Worm (Caenorhabditis elegans) whole organism, L3 larva: Measurements from ENCODE around the gene Y71H2B.11.

Experiments
- ceh-82 ChIP-seq: fragments of 150-350 bp; optimal IDR thresholded peaks from 2 replicates; lab custom pipeline; 2014; ENCODE audit warnings: missing biosample characterization, missing genetic modification characterization
- egl-27 ChIP-seq: sonication (generic microtip); optimal IDR thresholded peaks from 4 replicates; lab custom pipeline; 2017; ENCODE audit warnings: missing biosample characterization, missing genetic modification reagents, missing genetic modification characterization
- fkh-10 ChIP-seq: sonication (generic microtip); optimal IDR thresholded peaks from 2 replicates; lab custom pipeline; 2017; ENCODE audit warnings: missing biosample characterization, missing genetic modification reagents, missing genetic modification characterization
- lin-15B ChIP-seq: fragments of 150-350 bp; optimal IDR thresholded peaks from 2 replicates; lab custom pipeline; 2014; ENCODE audit warnings: missing biosample characterization, missing genetic modification characterization
- lin-39 ChIP-seq: fragments of 150-350 bp; optimal IDR thresholded peaks from 2 replicates; lab custom pipeline; 2018; ENCODE audit warnings: missing biosample characterization, missing genetic modification reagents, missing genetic modification characterization
- nfya-1 ChIP-seq: sonication (generic microtip); optimal IDR thresholded peaks from 2 replicates; lab custom pipeline; 2017; ENCODE audit warnings: missing genetic modification characterization, mild to moderate bottlenecking, missing compliant biosample characterization, antibody characterized with exemption, moderate library complexity; ENCODE audit not compliant: insufficient read depth
- nhr-11 ChIP-seq: fragments of 150-350 bp; optimal IDR thresholded peaks from 2 replicates; lab custom pipeline; 2014; ENCODE audit warnings: missing biosample characterization, missing genetic modification characterization
- nhr-12 ChIP-seq: fragments of 150-350 bp; optimal IDR thresholded peaks from 2 replicates; lab custom pipeline; 2014; ENCODE audit warnings: missing biosample characterization, missing genetic modification characterization
- nhr-237 ChIP-seq: fragments of 150-350 bp; optimal IDR thresholded peaks from 2 replicates; lab custom pipeline; 2014; ENCODE audit warnings: missing biosample characterization, missing genetic modification characterization
- sea-2 ChIP-seq: fragments of 150-350 bp; sonication (generic microtip); optimal IDR thresholded peaks from 4 replicates; lab custom pipeline; 2014; ENCODE audit warnings: missing biosample characterization, missing genetic modification reagents, missing genetic modification characterization
- snpc-4 ChIP-seq: fragments of 150-350 bp; optimal IDR thresholded peaks from 2 replicates; lab custom pipeline; 2014; ENCODE audit warnings: missing biosample characterization, missing genetic modification characterization
- zag-1 ChIP-seq: fragments of 150-350 bp; optimal IDR thresholded peaks from 2 replicates; lab custom pipeline; 2014; ENCODE audit warnings: missing biosample characterization, missing genetic modification characterization
- ztf-11 ChIP-seq: fragments of 150-350 bp; optimal IDR thresholded peaks from 2 replicates; lab custom pipeline; 2014; ENCODE audit warnings: missing biosample characterization, missing genetic modification characterization
- ztf-4 ChIP-seq: fragments of 150-350 bp; optimal IDR thresholded peaks from 2 replicates; lab custom pipeline; 2014; ENCODE audit warnings: missing biosample characterization, missing genetic modification characterization

ce11 chrIII:2563033-2563656 lies 40.6 kb upstream of the Y71H2B.11 start:
- TF ChIP-seq ztf-4 (tag; lab: Kevin White, UChicago): no peak
- TF ChIP-seq nhr-12 (tag; lab: Kevin White, UChicago): no peak
- TF ChIP-seq nfya-1: no peak
- no peak for TF ChIP-seq snpc-4 (tag; lab: Kevin White, UChicago)
- no peak for TF ChIP-seq egl-27 (tag; lab: Kevin White, UChicago)
- TF ChIP-seq ceh-82 (tag; lab: Kevin White, UChicago): no peak
- TF ChIP-seq fkh-10 (GFP tag; lab: Kevin White, UChicago): no peak
- no peak for TF ChIP-seq nhr-11 (tag; lab: Kevin White, UChicago)
- no peak for TF ChIP-seq sea-2
- TF ChIP-seq nhr-237: no peak
- TF ChIP-seq lin-15B (tag; lab: Kevin White, UChicago): no peak
- no peak for TF ChIP-seq ztf-11
- no peak for TF ChIP-seq lin-39 (tag; lab: Kevin White, UChicago)
- no peak for TF ChIP-seq zag-1 (tag; lab: Kevin White, UChicago)
